Fruit fly (Drosophila melanogaster) whole organism, embryonic: ENCODE data around the gene E2f2.

Experiments used
- Adf1 ChIP-seq: fragments of 200-800 bp; sonication (Bioruptor generic); IDR thresholded peaks from 2 replicates; pipeline ENCODE4 v1.3.6; 2022; ENCODE audit warnings: missing biosample characterization, missing genetic modification characterization
- B-H1 ChIP-seq: fragments of 200-800 bp; sonication (Bioruptor generic); IDR thresholded peaks from 3 replicates; pipeline ENCODE4 v1.3.6; 2022; ENCODE audit warnings: missing biosample characterization, missing genetic modification characterization
- CG10209 ChIP-seq: fragments of 200-800 bp; sonication (Bioruptor generic); optimal IDR thresholded peaks from 3 replicates; lab custom pipeline; 2017; ENCODE audit warnings: missing biosample characterization, mild to moderate bottlenecking, missing genetic modification characterization, missing genetic modification reagents
- CG10274 ChIP-seq: fragments of 200-800 bp; sonication (Bioruptor generic); optimal IDR thresholded peaks from 3 replicates; lab custom pipeline; 2017; ENCODE audit warnings: missing biosample characterization, mild to moderate bottlenecking, missing genetic modification characterization
- CG11085 ChIP-seq: fragments of 200-800 bp; sonication (Bioruptor generic); IDR thresholded peaks from 2 replicates; pipeline ENCODE4 v1.3.6; 2022; ENCODE audit warnings: missing biosample characterization, missing genetic modification characterization
- CG11093 ChIP-seq: fragments of 200-800 bp; sonication (Bioruptor generic); IDR thresholded peaks from 3 replicates; pipeline ENCODE4 v1.3.6; 2022; ENCODE audit warnings: missing biosample characterization, missing genetic modification characterization
- CG11696 ChIP-seq: fragments of 200-800 bp; sonication (Bioruptor generic); IDR thresholded peaks from 2 replicates; pipeline ENCODE4 v1.3.6; 2022; ENCODE audit warnings: missing biosample characterization, missing genetic modification characterization
- CG12391 ChIP-seq: fragments of 200-800 bp; sonication (Bioruptor generic); optimal IDR thresholded peaks from 3 replicates; lab custom pipeline; 2018; ENCODE audit warnings: missing biosample characterization, mild to moderate bottlenecking, missing genetic modification characterization, moderate library complexity
- CG13624 ChIP-seq: fragments of 200-800 bp; sonication (Bioruptor generic); optimal IDR thresholded peaks from 2 replicates; lab custom pipeline; 2016; ENCODE audit warnings: missing biosample characterization, missing genetic modification characterization
- CG16813 ChIP-seq: fragments of 200-800 bp; sonication (Bioruptor generic); IDR thresholded peaks from 3 replicates; pipeline ENCODE4 v1.3.6; 2022; ENCODE audit warnings: missing biosample characterization, missing genetic modification characterization; ENCODE audit not compliant: partially characterized antibody
- CG16863 ChIP-seq: fragments of 200-800 bp; sonication (Bioruptor generic); optimal IDR thresholded peaks from 3 replicates; lab custom pipeline; 2016; ENCODE audit warnings: missing biosample characterization, missing genetic modification characterization
- CG18764 ChIP-seq: fragments of 200-800 bp; sonication (Bioruptor generic); optimal IDR thresholded peaks from 3 replicates; lab custom pipeline; 2016; ENCODE audit warnings: missing biosample characterization, missing genetic modification characterization
- CG2116 ChIP-seq: fragments of 200-800 bp; sonication (Bioruptor generic); optimal IDR thresholded peaks from 3 replicates; lab custom pipeline; 2018; ENCODE audit warnings: missing biosample characterization, mild to moderate bottlenecking, missing genetic modification characterization
- CG2120 ChIP-seq: fragments of 200-800 bp; sonication (Bioruptor generic); optimal IDR thresholded peaks from 3 replicates; lab custom pipeline; 2016; ENCODE audit warnings: missing biosample characterization, missing genetic modification characterization
- CG2202 ChIP-seq: fragments of 200-800 bp; sonication (Bioruptor generic); optimal IDR thresholded peaks from 2 replicates; lab custom pipeline; 2018; ENCODE audit warnings: missing biosample characterization, mild to moderate bottlenecking, missing genetic modification characterization
- CG3163 ChIP-seq: fragments of 200-800 bp; sonication (Bioruptor generic); optimal IDR thresholded peaks from 3 replicates; lab custom pipeline; 2016; ENCODE audit warnings: missing biosample characterization, missing genetic modification characterization
- CG4328 ChIP-seq: fragments of 200-800 bp; sonication (Bioruptor generic); optimal IDR thresholded peaks from 3 replicates; lab custom pipeline; 2017; ENCODE audit warnings: missing biosample characterization, missing genetic modification reagents, missing genetic modification characterization
- CG4854 ChIP-seq: fragments of 200-800 bp; sonication (Bioruptor generic); optimal IDR thresholded peaks from 2 replicates; lab custom pipeline; 2016; ENCODE audit warnings: missing biosample characterization, missing genetic modification characterization, inconsistent platforms
- CG7928 ChIP-seq: fragments of 200-800 bp; sonication (Bioruptor generic); optimal IDR thresholded peaks from 2 replicates; lab custom pipeline; 2017; ENCODE audit warnings: missing biosample characterization, mild to moderate bottlenecking, missing genetic modification characterization
- CG8765 ChIP-seq: fragments of 200-800 bp; sonication (Bioruptor generic); IDR thresholded peaks from 2 replicates; pipeline ENCODE4 v1.3.6; 2022; ENCODE audit warnings: missing biosample characterization, missing genetic modification characterization
- CG9932 ChIP-seq: fragments of 200-800 bp; sonication (Bioruptor generic); IDR thresholded peaks from 2 replicates; pipeline ENCODE4 v1.3.6; 2022; ENCODE audit warnings: missing biosample characterization, missing genetic modification characterization
- D ChIP-seq, 2 experiments: fragments of 200-800 bp in 1 of 2; fragments of >200 bp in 1 of 2; sonication (Bioruptor generic) in 1 of 2; optimal IDR thresholded peaks; 2 replicates in 1 of 2; 3 replicates in 1 of 2; lab custom pipeline; 2017; ENCODE audit warnings: mild to moderate bottlenecking in 1 of 2, missing biosample characterization in 1 of 2, missing genetic modification characterization in 1 of 2, missing genetic modification reagents in 1 of 2
- Dad ChIP-seq: fragments of 200-800 bp; sonication (Bioruptor generic); optimal IDR thresholded peaks from 3 replicates; lab custom pipeline; 2016; ENCODE audit warnings: missing biosample characterization, missing genetic modification characterization
- Dip2 ChIP-seq: fragments of 200-800 bp; sonication (Bioruptor generic); IDR thresholded peaks from 2 replicates; pipeline ENCODE4 v1.3.6; 2022; ENCODE audit warnings: missing biosample characterization, missing genetic modification characterization
- Doc3 ChIP-seq: fragments of 200-800 bp; sonication (Bioruptor generic); IDR thresholded peaks from 3 replicates; pipeline ENCODE4 v1.3.6; 2022; ENCODE audit warnings: missing biosample characterization, missing genetic modification characterization; ENCODE audit not compliant: partially characterized antibody
- Hr39 ChIP-seq: fragments of >200 bp; optimal IDR thresholded peaks from 2 replicates; lab custom pipeline; 2017
- MBD-R2 ChIP-seq: fragments of 200-800 bp; sonication (Bioruptor generic); IDR thresholded peaks from 2 replicates; pipeline ENCODE4 v1.3.6; 2022; ENCODE audit warnings: missing biosample characterization, missing genetic modification characterization
- Mad ChIP-seq: fragments of 200-800 bp; sonication (Bioruptor generic); optimal IDR thresholded peaks from 2 replicates; lab custom pipeline; 2016; ENCODE audit warnings: missing biosample characterization, missing genetic modification characterization
- Max ChIP-seq: fragments of 200-800 bp; sonication (Bioruptor generic); optimal IDR thresholded peaks from 2 replicates; lab custom pipeline; 2016; ENCODE audit warnings: missing biosample characterization, mild to moderate bottlenecking, missing genetic modification characterization
- Sox100B ChIP-seq: fragments of 200-800 bp; sonication (Bioruptor generic); optimal IDR thresholded peaks from 3 replicates; lab custom pipeline; 2018; ENCODE audit warnings: missing biosample characterization, mild to moderate bottlenecking, missing genetic modification characterization
- ac ChIP-seq: fragments of 200-800 bp; sonication (Bioruptor generic); optimal IDR thresholded peaks from 3 replicates; lab custom pipeline; 2017; ENCODE audit warnings: missing biosample characterization, mild to moderate bottlenecking, missing genetic modification characterization
- ash1 ChIP-seq: fragments of 200-800 bp; sonication (Bioruptor generic); optimal IDR thresholded peaks from 2 replicates; lab custom pipeline; 2018; ENCODE audit warnings: missing biosample characterization, mild to moderate bottlenecking, missing genetic modification characterization
- bcd ChIP-seq: fragments of 200-800 bp; sonication (Bioruptor generic); optimal IDR thresholded peaks from 2 replicates; lab custom pipeline; 2017; ENCODE audit warnings: missing biosample characterization, mild to moderate bottlenecking, missing genetic modification characterization
- chif ChIP-seq, 2 experiments: fragments of 200-800 bp; sonication (Bioruptor generic); optimal IDR thresholded peaks; 3 replicates each; lab custom pipeline; 2016; ENCODE audit warnings: missing biosample characterization in 2 of 2, missing genetic modification characterization in 2 of 2
- cwo ChIP-seq: fragments of 200-800 bp; sonication (Bioruptor generic); optimal IDR thresholded peaks from 3 replicates; lab custom pipeline; 2017; ENCODE audit warnings: missing biosample characterization, missing genetic modification characterization, mild to moderate bottlenecking, moderate library complexity, missing genetic modification reagents
- fd64A ChIP-seq: fragments of 200-800 bp; sonication (Bioruptor generic); optimal IDR thresholded peaks from 3 replicates; lab custom pipeline; 2018; ENCODE audit warnings: missing biosample characterization, mild to moderate bottlenecking, missing genetic modification characterization
- gro ChIP-seq: fragments of 200-800 bp; sonication (Bioruptor generic); optimal IDR thresholded peaks from 2 replicates; lab custom pipeline; 2016; ENCODE audit warnings: missing biosample characterization, missing genetic modification characterization
- hb ChIP-seq: fragments of 200-800 bp; sonication (Bioruptor generic); IDR thresholded peaks from 3 replicates; pipeline ENCODE4 v1.3.6; 2022; ENCODE audit warnings: missing biosample characterization, missing genetic modification characterization; ENCODE audit not compliant: partially characterized antibody
- lmd ChIP-seq: fragments of 200-800 bp; sonication (Bioruptor generic); IDR thresholded peaks from 2 replicates; pipeline ENCODE4 v1.3.6; 2022; ENCODE audit warnings: missing biosample characterization, missing genetic modification characterization
- nmo ChIP-seq: fragments of 200-800 bp; sonication (Bioruptor generic); optimal IDR thresholded peaks from 2 replicates; lab custom pipeline; 2018; ENCODE audit warnings: missing biosample characterization, mild to moderate bottlenecking, missing genetic modification characterization, moderate library complexity
- nom ChIP-seq: fragments of 200-800 bp; sonication (Bioruptor generic); optimal IDR thresholded peaks from 2 replicates; lab custom pipeline; 2017; ENCODE audit warnings: missing biosample characterization, missing genetic modification characterization, mild to moderate bottlenecking, moderate library complexity, missing genetic modification reagents
- pfk ChIP-seq: fragments of 200-800 bp; sonication (Bioruptor generic); optimal IDR thresholded peaks from 2 replicates; lab custom pipeline; 2018; ENCODE audit warnings: missing biosample characterization, mild to moderate bottlenecking, missing genetic modification characterization, moderate library complexity
- phol ChIP-seq: fragments of 200-800 bp; sonication (Bioruptor generic); optimal IDR thresholded peaks from 3 replicates; lab custom pipeline; 2018; ENCODE audit warnings: missing biosample characterization, mild to moderate bottlenecking, missing genetic modification characterization, moderate library complexity
- seq ChIP-seq: fragments of 200-800 bp; sonication (Bioruptor generic); IDR thresholded peaks from 2 replicates; pipeline ENCODE4 v1.3.6; 2022; ENCODE audit warnings: missing biosample characterization, missing genetic modification characterization
- tap ChIP-seq: fragments of 200-800 bp; optimal IDR thresholded peaks from 3 replicates; lab custom pipeline; 2019; ENCODE audit warnings: missing biosample characterization, mild to moderate bottlenecking, missing genetic modification characterization, moderate library complexity
- usp ChIP-seq: fragments of >200 bp; optimal IDR thresholded peaks from 2 replicates; lab custom pipeline; 2017; ENCODE audit warnings: missing biosample characterization, missing genetic modification characterization
- z ChIP-seq: fragments of 200-800 bp; sonication (Bioruptor generic); IDR thresholded peaks from 3 replicates; pipeline ENCODE4 v1.3.6; 2022; ENCODE audit warnings: missing biosample characterization, missing genetic modification characterization
- zfh1 ChIP-seq: fragments of 200-800 bp; sonication (Bioruptor generic); IDR thresholded peaks from 3 replicates; pipeline ENCODE4 v1.3.6; 2022; ENCODE audit warnings: missing biosample characterization, missing genetic modification characterization

E2f2 gene

DNA sequence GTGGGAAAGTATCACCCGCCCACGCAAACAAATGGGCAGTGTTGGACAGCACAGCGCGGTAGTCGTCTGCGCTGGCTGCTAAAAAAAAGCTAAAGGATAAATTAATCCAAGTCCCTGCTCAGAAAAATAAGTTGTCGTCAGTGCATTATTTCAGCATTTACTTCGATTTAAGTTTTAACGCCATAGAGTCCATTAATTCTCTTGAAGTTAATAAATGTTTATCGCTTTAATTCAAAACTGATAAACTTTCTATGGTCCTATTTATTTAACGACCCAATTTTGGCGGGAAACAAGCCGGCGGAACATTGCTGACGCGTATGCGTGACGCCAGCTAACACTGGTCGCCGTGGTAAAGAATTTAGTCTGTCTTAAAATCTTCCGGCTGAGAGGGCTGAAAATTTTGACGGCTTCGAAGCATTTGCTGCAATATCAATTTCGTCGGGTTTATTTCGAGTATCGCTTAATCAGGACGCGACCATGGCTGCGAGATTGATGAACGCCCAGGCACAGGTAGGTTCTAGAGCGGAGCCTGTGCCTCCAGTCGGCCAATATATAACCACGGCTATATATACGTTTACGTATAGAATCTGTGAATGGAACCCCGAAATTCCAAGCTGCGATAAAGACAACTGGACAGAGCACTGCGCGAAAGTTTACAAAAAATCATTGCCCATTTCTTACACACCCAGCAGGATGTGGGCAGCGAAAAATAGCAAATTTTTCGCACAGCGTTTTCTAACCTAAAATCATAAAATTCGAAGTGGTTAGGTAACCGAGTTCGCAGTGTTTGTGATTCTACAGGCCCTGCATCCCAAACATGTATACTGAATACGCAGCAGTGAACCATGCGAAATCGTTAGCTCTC, 12.0 kb upstream of the E2f2 start, which contains the start of the genes mAcon1, CG43345 and CG43346 (continued):
- TF ChIP-seq CG4328 (peak; percentile 77), z (GFP tag; lab: Robert Waterston, UW) (no peak), usp (GFP tag; lab: Kevin White, UChicago) (no peak), fd64A (GFP tag; lab: Kevin White, UChicago) (no peak), hb (GFP tag; lab: Robert Waterston, UW) (no peak), CG10209 (peak; percentile 80), gro (GFP tag; lab: Kevin White, UChicago) (peak; percentile 83), Doc3 (no peak), Max (GFP tag; lab: Kevin White, UChicago) (peak; percentile 82), CG10274 (GFP tag; lab: Kevin White, UChicago) (peak; percentile 53), zfh1 (GFP tag; lab: Robert Waterston, UW) (peak; percentile 48; the same call in 1 of the 3 replicates), CG16813 (no peak; the same call in 2 of the 3 replicates), CG8765 (GFP tag; lab: Robert Waterston, UW) (peak; percentile 19; the same call in 1 of the 2 replicates), CG11696 (GFP tag; lab: Robert Waterston, UW) (no peak), CG18764 (peak; percentile 64), bcd (GFP tag; lab: Kevin White, UChicago) (no peak), CG2202 (tag; lab: Kevin White, UChicago) (peak; percentile 54), Sox100B (GFP tag; lab: Kevin White, UChicago) (peak; percentile 79), Adf1 (GFP tag; lab: Robert Waterston, UW) (peak; percentile 32), CG2120 (GFP tag; lab: Kevin White, UChicago) (peak; percentile 93), B-H1 (peak; percentile 41; the same call in 1 of the 3 replicates), Hr39 (lab: Kevin White, UChicago) (peak; percentile 70), CG7928 (peak; percentile 57), CG3163 (peak; percentile 78), MBD-R2 (peak; percentile 76), ash1 (GFP tag; lab: Kevin White, UChicago) (no peak), D (optimal IDR thresholded peaks at IDR 0.05; lab: Kevin White, UChicago) (no peak), D (GFP tag; optimal IDR thresholded peaks at IDR 0.05; lab: Kevin White, UChicago) (peak; percentile 53), pfk (GFP tag; lab: Kevin White, UChicago) (peak; percentile 6), nmo (GFP tag; lab: Kevin White, UChicago) (peak; percentile 87), chif (GFP tag; optimal IDR thresholded peaks at IDR 0.05; lab: Kevin White, UChicago) (peak; percentile 71 to 78), Mad (GFP tag; lab: Kevin White, UChicago) (peak; percentile 88), lmd (GFP tag; lab: Robert Waterston, UW) (peak; percentile 76), tap (tag; lab: Kevin White, UChicago) (no peak), Dad (peak; percentile 89), cwo (GFP tag; lab: Kevin White, UChicago) (peak; percentile 68), CG11085 (GFP tag; lab: Robert Waterston, UW) (peak; percentile 35; the same call in 1 of the 2 replicates), CG11093 (GFP tag; lab: Robert Waterston, UW) (0 out of 3 replicates have a peak, but pooled peaks have one; percentile 43), ac (GFP tag; lab: Kevin White, UChicago) (no peak), nom (GFP tag; lab: Kevin White, UChicago) (peak; percentile 75), phol (tag; lab: Kevin White, UChicago) (peak; percentile 83), CG13624 (peak; percentile 91), CG9932 (peak; percentile 84), CG4854 (peak; percentile 69), CG12391 (tag; lab: Kevin White, UChicago) (peak; percentile 82), CG16863 (GFP tag; lab: Kevin White, UChicago) (peak; percentile 81), seq (peak; percentile 57; the same call in 1 of the 2 replicates), Dip2 (GFP tag; lab: Robert Waterston, UW) (no peak), CG2116 (peak; percentile 60)
